Fruit fly (Drosophila melanogaster) whole organism, prepupa: ENCODE data around the gene mtTFB2.

Experiments used
- CG10631 ChIP-seq: fragments of 200-800 bp; sonication (Bioruptor generic); optimal IDR thresholded peaks from 2 replicates; lab custom pipeline; 2016; ENCODE audit warnings: missing biosample characterization, missing genetic modification characterization
- CG11762 ChIP-seq: fragments of 200-800 bp; sonication (Bioruptor generic); optimal IDR thresholded peaks from 3 replicates; lab custom pipeline; 2016; ENCODE audit warnings: missing biosample characterization, missing genetic modification characterization; ENCODE audit not compliant: insufficient read depth
- CG15336 ChIP-seq: fragments of 200-800 bp; sonication (Bioruptor generic); IDR thresholded peaks from 2 replicates; pipeline ENCODE4 v1.3.6; 2022; ENCODE audit warnings: missing biosample characterization, missing genetic modification characterization
- CG1621 ChIP-seq: fragments of 200-800 bp; sonication (Bioruptor generic); optimal IDR thresholded peaks from 3 replicates; lab custom pipeline; 2018; ENCODE audit warnings: missing biosample characterization, mild to moderate bottlenecking, missing genetic modification characterization
- CG16779 ChIP-seq: fragments of 200-800 bp; sonication (Bioruptor generic); optimal IDR thresholded peaks from 3 replicates; lab custom pipeline; 2017; ENCODE audit warnings: missing biosample characterization, mild to moderate bottlenecking, missing genetic modification characterization
- CG3032 ChIP-seq: fragments of 200-800 bp; optimal IDR thresholded peaks from 2 replicates; lab custom pipeline; 2019; ENCODE audit warnings: missing biosample characterization, mild to moderate bottlenecking, missing genetic modification characterization, moderate library complexity
- CG31627 ChIP-seq: fragments of 200-800 bp; sonication (Bioruptor generic); optimal IDR thresholded peaks from 3 replicates; lab custom pipeline; 2016; ENCODE audit warnings: missing biosample characterization, missing genetic modification characterization
- CG6163 ChIP-seq: fragments of 200-800 bp; sonication (Bioruptor generic); IDR thresholded peaks from 3 replicates; pipeline ENCODE4 v1.3.6; 2022; ENCODE audit warnings: missing biosample characterization, missing genetic modification characterization
- CG6276 ChIP-seq: fragments of 200-800 bp; sonication (Bioruptor generic); optimal IDR thresholded peaks from 2 replicates; lab custom pipeline; 2017; ENCODE audit warnings: missing biosample characterization, mild to moderate bottlenecking, missing genetic modification characterization
- CG6808 ChIP-seq: fragments of 200-800 bp; sonication (Bioruptor generic); optimal IDR thresholded peaks from 3 replicates; lab custom pipeline; 2017; ENCODE audit warnings: missing biosample characterization, missing genetic modification characterization, mild to moderate bottlenecking, moderate library complexity, missing genetic modification reagents
- CG7368 ChIP-seq: fragments of 200-800 bp; sonication (Bioruptor generic); optimal IDR thresholded peaks from 3 replicates; lab custom pipeline; 2016; ENCODE audit warnings: missing biosample characterization, missing genetic modification characterization
- CG8119 ChIP-seq: fragments of 200-800 bp; sonication (Bioruptor generic); IDR thresholded peaks from 3 replicates; pipeline ENCODE4 v1.3.6; 2022; ENCODE audit warnings: missing biosample characterization, missing genetic modification characterization
- CG8319 ChIP-seq: fragments of 200-800 bp; sonication (Bioruptor generic); optimal IDR thresholded peaks from 3 replicates; lab custom pipeline; 2016; ENCODE audit warnings: missing biosample characterization, missing genetic modification characterization
- CG8632 ChIP-seq: fragments of 200-800 bp; sonication (Bioruptor generic); optimal IDR thresholded peaks from 3 replicates; lab custom pipeline; 2016; ENCODE audit warnings: missing biosample characterization, missing genetic modification characterization
- CG9139 ChIP-seq: fragments of 200-800 bp; sonication (Bioruptor generic); optimal IDR thresholded peaks from 3 replicates; lab custom pipeline; 2017; ENCODE audit warnings: missing biosample characterization, mild to moderate bottlenecking, missing genetic modification characterization
- Eip75B ChIP-seq: fragments of 200-800 bp; sonication (Bioruptor generic); optimal IDR thresholded peaks from 3 replicates; lab custom pipeline; 2016; ENCODE audit warnings: missing biosample characterization, missing genetic modification characterization
- Eip78C ChIP-seq: fragments of 200-800 bp; sonication (Bioruptor generic); peaks from one replicate; lab custom pipeline; 2016; ENCODE audit warnings: missing biosample characterization, missing genetic modification characterization
- Eip93F ChIP-seq: fragments of 200-800 bp; sonication (Bioruptor generic); optimal IDR thresholded peaks from 2 replicates; lab custom pipeline; 2016; ENCODE audit warnings: missing biosample characterization, mild to moderate bottlenecking, missing genetic modification characterization
- Ets96B ChIP-seq: fragments of 200-800 bp; optimal IDR thresholded peaks from 2 replicates; lab custom pipeline; 2019; ENCODE audit warnings: missing biosample characterization, mild to moderate bottlenecking, missing genetic modification characterization, moderate library complexity
- Gug ChIP-seq: fragments of 200-800 bp; sonication (Bioruptor generic); IDR thresholded peaks from 2 replicates; pipeline ENCODE4 v1.3.6; 2022; ENCODE audit warnings: missing biosample characterization, missing genetic modification characterization
- Hr4 ChIP-seq: fragments of 200-800 bp; sonication (Bioruptor generic); optimal IDR thresholded peaks from 3 replicates; lab custom pipeline; 2016; ENCODE audit warnings: missing biosample characterization, missing genetic modification characterization
- OdsH ChIP-seq: fragments of 200-800 bp; sonication (Bioruptor generic); optimal IDR thresholded peaks from 3 replicates; lab custom pipeline; 2016; ENCODE audit warnings: missing biosample characterization, missing genetic modification characterization
- Smox ChIP-seq: fragments of 200-800 bp; sonication (Bioruptor generic); optimal IDR thresholded peaks from 3 replicates; lab custom pipeline; 2016; ENCODE audit warnings: missing biosample characterization, missing genetic modification characterization
- Sox15 ChIP-seq: fragments of 200-800 bp; sonication (Bioruptor generic); optimal IDR thresholded peaks from 3 replicates; lab custom pipeline; 2016; ENCODE audit warnings: missing biosample characterization, missing genetic modification characterization
- acj6 ChIP-seq: fragments of 200-800 bp; sonication (Bioruptor generic); optimal IDR thresholded peaks from 3 replicates; lab custom pipeline; 2016; ENCODE audit warnings: missing biosample characterization, missing genetic modification characterization
- cyc ChIP-seq: fragments of 200-800 bp; sonication (Bioruptor generic); optimal IDR thresholded peaks from 3 replicates; lab custom pipeline; 2016; ENCODE audit warnings: missing biosample characterization, missing genetic modification characterization
- dac ChIP-seq: fragments of 200-800 bp; sonication (Bioruptor generic); optimal IDR thresholded peaks from 2 replicates; lab custom pipeline; 2017; ENCODE audit warnings: missing biosample characterization, mild to moderate bottlenecking, missing genetic modification characterization
- eg ChIP-seq: fragments of 200-800 bp; sonication (Bioruptor generic); IDR thresholded peaks from 3 replicates; pipeline ENCODE4 v1.3.6; 2022; ENCODE audit warnings: missing biosample characterization, missing genetic modification characterization
- esn ChIP-seq: fragments of 200-800 bp; sonication (Bioruptor generic); optimal IDR thresholded peaks from 2 replicates; lab custom pipeline; 2016; ENCODE audit warnings: missing biosample characterization, mild to moderate bottlenecking, missing genetic modification characterization, moderate library complexity
- fkh ChIP-seq: fragments of 200-800 bp; sonication (Bioruptor generic); optimal IDR thresholded peaks from 3 replicates; lab custom pipeline; 2017; ENCODE audit warnings: missing biosample characterization, mild to moderate bottlenecking, missing genetic modification characterization, moderate library complexity
- net ChIP-seq: fragments of 200-800 bp; sonication (Bioruptor generic); optimal IDR thresholded peaks from 3 replicates; lab custom pipeline; 2016; ENCODE audit warnings: missing biosample characterization, missing genetic modification characterization
- pdm3 ChIP-seq: fragments of 200-800 bp; sonication (Bioruptor generic); optimal IDR thresholded peaks from 3 replicates; lab custom pipeline; 2016; ENCODE audit warnings: missing biosample characterization, missing genetic modification characterization
- ss ChIP-seq, 2 experiments: fragments of 200-800 bp; sonication (Bioruptor generic); optimal IDR thresholded peaks; 2 replicates in 1 of 2; 3 replicates in 1 of 2; lab custom pipeline; 2017 to 2018; ENCODE audit warnings: mild to moderate bottlenecking in 2 of 2, missing biosample characterization in 2 of 2, missing genetic modification characterization in 2 of 2, moderate library complexity in 1 of 2
- svp ChIP-seq: fragments of 200-800 bp; sonication (Bioruptor generic); peaks from one replicate; lab custom pipeline; 2016; ENCODE audit warnings: missing biosample characterization, missing genetic modification characterization
- topi ChIP-seq: fragments of 200-800 bp; sonication (Bioruptor generic); optimal IDR thresholded peaks from 3 replicates; lab custom pipeline; 2016; ENCODE audit warnings: missing biosample characterization, missing genetic modification characterization

The mtTFB2 gene

DNA sequence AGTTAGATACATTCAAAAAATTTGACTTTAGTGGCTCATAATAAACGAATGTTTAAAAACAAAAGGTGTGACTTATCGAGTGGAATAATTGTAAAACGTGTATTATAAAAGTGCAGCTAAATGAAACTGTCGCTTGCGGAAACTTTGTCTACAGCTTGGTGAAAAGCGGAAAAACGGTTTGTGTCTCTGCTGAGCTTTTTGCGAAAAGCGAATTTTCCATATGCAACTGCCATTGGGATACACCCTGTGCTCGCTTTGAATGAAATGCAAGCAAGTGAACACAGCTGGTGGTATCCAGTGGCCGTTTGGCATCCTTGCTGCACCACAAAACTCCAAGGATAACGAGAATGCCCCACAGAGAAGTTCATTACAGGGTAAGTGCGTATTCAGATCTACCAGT lies 45.5 kb downstream of the mtTFB2 start:
- TF ChIP-seq CG10631 (GFP tag; lab: Kevin White, UChicago) (no peak), CG31627 (no peak), CG11762 (no peak), CG9139 (GFP tag; lab: Kevin White, UChicago) (no peak), Eip75B (GFP tag; lab: Kevin White, UChicago) (no peak), topi (GFP tag; lab: Kevin White, UChicago) (no peak), pdm3 (no peak), OdsH (GFP tag; lab: Kevin White, UChicago) (no peak), Hr4 (no peak), CG8632 (GFP tag; lab: Kevin White, UChicago) (no peak), CG8319 (GFP tag; lab: Kevin White, UChicago) (no peak), net (GFP tag; lab: Kevin White, UChicago) (no peak), esn (GFP tag; lab: Kevin White, UChicago) (no peak), Eip93F (no peak), CG8119 (GFP tag; lab: Robert Waterston, UW) (no peak), CG3032 (tag; lab: Kevin White, UChicago) (no peak), cyc (no peak)

DNA sequence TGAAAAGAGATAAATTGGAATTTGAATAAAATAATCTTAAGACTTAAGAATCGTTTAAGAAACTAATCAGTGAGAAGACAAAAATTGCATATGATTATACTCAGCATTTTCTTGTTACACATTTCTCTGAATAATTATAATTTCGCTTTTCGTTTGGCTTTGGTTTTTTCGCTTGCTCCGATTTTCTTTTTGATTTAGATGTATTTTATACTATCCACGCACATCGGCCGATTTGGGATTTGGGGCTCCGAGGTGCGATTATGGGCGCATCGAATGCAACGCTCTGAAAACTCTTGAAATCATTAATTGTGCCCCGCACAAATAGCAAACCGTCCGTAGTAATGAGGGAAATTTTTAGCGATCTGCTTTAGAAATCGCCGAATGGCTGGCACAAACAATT lies 46.1 kb downstream of the mtTFB2 start:
- TF ChIP-seq Eip75B (GFP tag; lab: Kevin White, UChicago) (no peak), CG11762 (no peak), CG31627 (no peak)
- TF ChIP-seq, all 60 proteins: peak for 0

DNA sequence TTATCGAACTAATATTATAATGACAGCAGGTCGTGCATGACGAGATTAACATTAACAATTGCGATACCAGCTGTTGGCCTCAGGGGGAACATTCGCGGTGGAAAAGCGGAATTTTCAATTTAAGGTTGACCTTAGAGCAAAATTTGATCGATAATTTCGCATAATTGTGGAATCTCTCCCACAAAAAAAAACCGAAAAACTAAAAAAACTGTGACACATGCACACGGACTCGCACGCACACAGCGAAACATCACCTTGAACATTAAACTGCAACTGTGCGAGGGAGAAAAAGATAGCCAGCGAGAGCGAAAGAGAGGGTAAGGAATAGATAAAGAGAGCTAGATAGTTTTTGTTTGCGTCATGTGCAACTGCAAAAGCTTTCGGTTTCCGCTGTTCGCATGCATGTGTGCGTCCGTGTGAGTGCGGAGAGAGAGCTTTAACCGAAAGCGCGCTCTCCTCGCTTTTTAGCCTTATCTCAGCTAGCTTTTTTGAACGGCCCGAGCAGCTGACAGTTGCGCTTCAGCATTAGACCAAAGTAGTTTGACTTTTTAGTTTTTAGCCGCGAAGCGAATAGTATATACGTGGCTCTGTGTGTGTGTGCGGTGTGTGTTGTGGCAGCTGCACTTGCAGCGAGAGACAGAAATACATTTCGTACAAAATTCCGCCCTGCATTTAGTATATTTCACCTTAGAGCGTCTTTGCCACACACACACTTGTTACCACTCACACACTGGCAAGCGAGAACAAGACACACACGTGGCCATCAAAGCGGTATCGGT lies 48.1 kb downstream of the mtTFB2 start:
- TF ChIP-seq dac = no peak
- TF ChIP-seq fkh (GFP tag; lab: Kevin White, UChicago) = peak; percentile 38
- peak; percentile 7 for TF ChIP-seq CG6808 (GFP tag; lab: Kevin White, UChicago)
- TF ChIP-seq ss (GFP tag; optimal IDR thresholded peaks at IDR 0.05; lab: Kevin White, UChicago) = peak in 1 of 2 experiments; percentile 38
- no peak for TF ChIP-seq acj6
- TF ChIP-seq Eip78C (GFP tag; lab: Kevin White, UChicago) = peak; percentile 34
- no peak for TF ChIP-seq CG3032 (tag; lab: Kevin White, UChicago)
- peak; percentile 29; the same call in 1 of the 2 replicates for TF ChIP-seq CG15336
- no peak for TF ChIP-seq Smox (GFP tag; lab: Kevin White, UChicago)
- TF ChIP-seq topi (GFP tag; lab: Kevin White, UChicago) = no peak
- peak; percentile 12 for TF ChIP-seq CG6276 (GFP tag; lab: Kevin White, UChicago)
- TF ChIP-seq eg (GFP tag; lab: Robert Waterston, UW) = peak; percentile 52; the same call in 1 of the 3 replicates
- TF ChIP-seq Sox15 (GFP tag; lab: Kevin White, UChicago) = no peak
- TF ChIP-seq CG6163 = no peak
- TF ChIP-seq net (GFP tag; lab: Kevin White, UChicago) = peak; percentile 3
- TF ChIP-seq CG16779 (tag; lab: Kevin White, UChicago) = peak; percentile 66
- no peak for TF ChIP-seq Ets96B (tag; lab: Kevin White, UChicago)

DNA sequence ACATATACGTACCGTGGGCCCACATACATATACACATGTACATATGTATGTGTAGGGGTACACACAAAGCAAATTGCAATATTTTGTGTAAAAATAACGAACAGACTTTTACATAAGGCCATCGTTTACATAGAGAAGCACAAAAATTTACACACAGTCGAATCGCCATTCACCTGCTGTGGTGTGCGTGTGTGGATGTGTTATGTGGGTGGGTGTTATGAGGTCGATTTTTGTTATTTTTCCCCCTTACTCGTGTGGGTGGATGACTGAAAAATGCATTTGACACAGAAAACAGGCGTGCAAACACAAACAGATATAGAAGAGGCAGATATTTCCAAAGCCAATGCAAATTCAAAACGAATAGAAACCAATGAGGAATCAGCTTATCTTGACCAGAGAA lies 49.7 kb downstream of the mtTFB2 start:
- TF ChIP-seq cyc = no peak
- no peak for TF ChIP-seq Ets96B (tag; lab: Kevin White, UChicago)
- no peak for TF ChIP-seq Hr4
- no peak for TF ChIP-seq Gug (GFP tag; lab: Robert Waterston, UW)
- no peak for TF ChIP-seq svp (GFP tag; lab: Kevin White, UChicago)
- no peak for TF ChIP-seq Sox15 (GFP tag; lab: Kevin White, UChicago)
- no peak for TF ChIP-seq CG7368 (GFP tag; lab: Kevin White, UChicago)
- TF ChIP-seq CG1621 = no peak
- TF ChIP-seq CG15336 = no peak
